Fruit fly (Drosophila melanogaster) whole organism, embryonic: ENCODE results near the gene CG34331.

ENCODE experiments used
- Abd-B ChIP-seq: fragments of 200-800 bp; sonication (Bioruptor generic); optimal IDR thresholded peaks from 2 replicates; lab custom pipeline; 2018; ENCODE audit warnings: missing biosample characterization, mild to moderate bottlenecking, missing genetic modification characterization, moderate library complexity
- Awh ChIP-seq: fragments of 200-800 bp; sonication (Bioruptor generic); IDR thresholded peaks from 2 replicates; pipeline ENCODE4, ENCODE4 v1.3.6; 2022; ENCODE audit warnings: missing biosample characterization, missing genetic modification characterization
- CG10147 ChIP-seq: fragments of 200-800 bp; sonication (Bioruptor generic); optimal IDR thresholded peaks from 2 replicates; lab custom pipeline; 2019; ENCODE audit warnings: missing biosample characterization, mild to moderate bottlenecking, missing genetic modification characterization, moderate library complexity
- CG10431 ChIP-seq: fragments of 200-800 bp; sonication (Bioruptor generic); optimal IDR thresholded peaks from 3 replicates; lab custom pipeline; 2018; ENCODE audit warnings: missing biosample characterization, mild to moderate bottlenecking, missing genetic modification characterization
- CG10959 ChIP-seq: fragments of 200-800 bp; sonication (Bioruptor generic); IDR thresholded peaks from 2 replicates; pipeline ENCODE4 v1.3.6; 2022; ENCODE audit warnings: missing biosample characterization, missing genetic modification characterization
- CG10979 ChIP-seq: fragments of 200-800 bp; sonication (Bioruptor generic); optimal IDR thresholded peaks from 2 replicates; lab custom pipeline; 2018; ENCODE audit warnings: missing biosample characterization, mild to moderate bottlenecking, missing genetic modification characterization, moderate library complexity
- CG11723 ChIP-seq: fragments of 200-800 bp; sonication (Bioruptor generic); optimal IDR thresholded peaks from 2 replicates; lab custom pipeline; 2017; ENCODE audit warnings: missing biosample characterization, mild to moderate bottlenecking, missing genetic modification characterization
- CG12104 ChIP-seq: fragments of 200-800 bp; sonication (Bioruptor generic); optimal IDR thresholded peaks from 3 replicates; lab custom pipeline; 2016; ENCODE audit warnings: missing biosample characterization, missing genetic modification characterization
- CG12236 ChIP-seq: fragments of 200-800 bp; sonication (Bioruptor generic); optimal IDR thresholded peaks from 2 replicates; lab custom pipeline; 2016; ENCODE audit warnings: missing biosample characterization, missing genetic modification characterization
- CG12391 ChIP-seq: fragments of 200-800 bp; sonication (Bioruptor generic); optimal IDR thresholded peaks from 3 replicates; lab custom pipeline; 2018; ENCODE audit warnings: missing biosample characterization, mild to moderate bottlenecking, missing genetic modification characterization, moderate library complexity
- CG13296 ChIP-seq: fragments of 200-800 bp; sonication (Bioruptor generic); optimal IDR thresholded peaks from 3 replicates; lab custom pipeline; 2018; ENCODE audit warnings: missing biosample characterization, mild to moderate bottlenecking, missing genetic modification characterization
- CG13894 ChIP-seq: fragments of 200-800 bp; sonication (Bioruptor generic); optimal IDR thresholded peaks from 3 replicates; lab custom pipeline; 2018; ENCODE audit warnings: missing biosample characterization, mild to moderate bottlenecking, missing genetic modification characterization, moderate library complexity
- CG14050 ChIP-seq: fragments of 200-800 bp; sonication (Bioruptor generic); IDR thresholded peaks from 3 replicates; pipeline ENCODE4 v1.3.6; 2022; ENCODE audit warnings: missing biosample characterization, missing genetic modification characterization
- CG17829 ChIP-seq: fragments of 200-800 bp; optimal IDR thresholded peaks from 2 replicates; lab custom pipeline; 2019; ENCODE audit warnings: missing biosample characterization, mild to moderate bottlenecking, missing genetic modification characterization, moderate library complexity
- CG18619 ChIP-seq: fragments of 200-800 bp; sonication (Bioruptor generic); optimal IDR thresholded peaks from 3 replicates; lab custom pipeline; 2017; ENCODE audit warnings: missing biosample characterization, mild to moderate bottlenecking, missing genetic modification characterization
- CG31441 ChIP-seq: fragments of 200-800 bp; sonication (Bioruptor generic); IDR thresholded peaks from 2 replicates; pipeline ENCODE4 v1.3.6; 2022; ENCODE audit warnings: missing biosample characterization, missing genetic modification characterization
- CG3281 ChIP-seq: fragments of 200-800 bp; sonication (Bioruptor generic); optimal IDR thresholded peaks from 3 replicates; lab custom pipeline; 2017; ENCODE audit warnings: missing biosample characterization, mild to moderate bottlenecking, missing genetic modification characterization
- CG3838 ChIP-seq: fragments of 200-800 bp; sonication (Bioruptor generic); optimal IDR thresholded peaks from 3 replicates; lab custom pipeline; 2016; ENCODE audit warnings: missing biosample characterization, missing genetic modification characterization
- CG3847 ChIP-seq: fragments of 200-800 bp; sonication (Bioruptor generic); IDR thresholded peaks from 2 replicates; pipeline ENCODE4 v1.3.6; 2022; ENCODE audit warnings: missing biosample characterization, missing genetic modification characterization
- CG4282 ChIP-seq: fragments of 200-800 bp; sonication (Bioruptor generic); optimal IDR thresholded peaks from 2 replicates; lab custom pipeline; 2016; ENCODE audit warnings: missing biosample characterization, missing genetic modification characterization
- CG43689 ChIP-seq: fragments of 200-800 bp; sonication (Bioruptor generic); IDR thresholded peaks from 2 replicates; pipeline ENCODE4 v1.3.6; 2022; ENCODE audit warnings: missing biosample characterization, missing genetic modification characterization
- ERR ChIP-seq: fragments of 200-800 bp; sonication (Bioruptor generic); optimal IDR thresholded peaks from 2 replicates; lab custom pipeline; 2016; ENCODE audit warnings: missing biosample characterization, missing genetic modification characterization
- Elba2 ChIP-seq: fragments of 200-800 bp; sonication (Bioruptor generic); optimal IDR thresholded peaks from 3 replicates; lab custom pipeline; 2016; ENCODE audit warnings: missing biosample characterization, missing genetic modification characterization
- Kr ChIP-seq: fragments of 200-800 bp; sonication (Bioruptor generic); optimal IDR thresholded peaks from 2 replicates; lab custom pipeline; 2017; ENCODE audit warnings: missing biosample characterization, mild to moderate bottlenecking, missing genetic modification characterization
- Mrtf ChIP-seq: fragments of 200-800 bp; sonication (Bioruptor generic); IDR thresholded peaks from 3 replicates; pipeline ENCODE4 v1.3.6; 2022; ENCODE audit warnings: missing biosample characterization, missing genetic modification characterization
- Nf-YA ChIP-seq: fragments of 200-800 bp; sonication (Bioruptor generic); IDR thresholded peaks from 2 replicates; pipeline ENCODE4 v1.3.6; 2022; ENCODE audit warnings: missing biosample characterization, missing genetic modification characterization
- Ravus ChIP-seq: fragments of 200-800 bp; sonication (Bioruptor generic); IDR thresholded peaks from 2 replicates; pipeline ENCODE4 v1.3.6; 2022; ENCODE audit warnings: missing biosample characterization, missing genetic modification characterization
- Rfx ChIP-seq: fragments of 200-800 bp; sonication (Bioruptor generic); IDR thresholded peaks from 2 replicates; pipeline ENCODE4 v1.3.6; 2022; ENCODE audit warnings: missing biosample characterization, missing genetic modification characterization
- Six4 ChIP-seq: fragments of 200-800 bp; sonication (Bioruptor generic); optimal IDR thresholded peaks from 2 replicates; lab custom pipeline; 2016; ENCODE audit warnings: missing biosample characterization, missing genetic modification characterization
- Ssrp ChIP-seq: fragments of 200-800 bp; sonication (Bioruptor generic); optimal IDR thresholded peaks from 2 replicates; lab custom pipeline; 2018; ENCODE audit warnings: missing biosample characterization, mild to moderate bottlenecking, missing genetic modification characterization, moderate library complexity
- YL-1 ChIP-seq: fragments of 200-800 bp; sonication (Bioruptor generic); optimal IDR thresholded peaks from 3 replicates; lab custom pipeline; 2017; ENCODE audit warnings: missing biosample characterization, mild to moderate bottlenecking, missing genetic modification characterization
- amos ChIP-seq: fragments of 200-800 bp; sonication (Bioruptor generic); IDR thresholded peaks from 2 replicates; pipeline ENCODE4 v1.3.6; 2022; ENCODE audit warnings: missing biosample characterization, missing genetic modification characterization; ENCODE audit not compliant: partially characterized antibody
- ash1 ChIP-seq: fragments of 200-800 bp; sonication (Bioruptor generic); optimal IDR thresholded peaks from 2 replicates; lab custom pipeline; 2018; ENCODE audit warnings: missing biosample characterization, mild to moderate bottlenecking, missing genetic modification characterization
- az2 ChIP-seq: fragments of 200-800 bp; sonication (Bioruptor generic); optimal IDR thresholded peaks from 3 replicates; lab custom pipeline; 2016; ENCODE audit warnings: missing biosample characterization, missing genetic modification characterization
- bowl ChIP-seq: fragments of 200-800 bp; sonication (Bioruptor generic); IDR thresholded peaks from 2 replicates; pipeline ENCODE4 v1.3.6; 2022; ENCODE audit warnings: missing biosample characterization, missing genetic modification characterization
- croc ChIP-seq: fragments of 200-800 bp; sonication (Bioruptor generic); conservative IDR thresholded peaks from 3 replicates; pipeline ENCODE4 v1.3.6; 2022; ENCODE audit warnings: missing biosample characterization, missing genetic modification characterization
- eve ChIP-seq, 2 experiments: fragments of >200 bp; optimal IDR thresholded peaks; 2 replicates each; lab custom pipeline; 2017; ENCODE audit warnings: missing biosample characterization in 2 of 2, missing genetic modification characterization in 2 of 2
- fd102C ChIP-seq: fragments of 200-800 bp; sonication (Bioruptor generic); optimal IDR thresholded peaks from 2 replicates; lab custom pipeline; 2018; ENCODE audit warnings: missing biosample characterization, mild to moderate bottlenecking, missing genetic modification characterization, moderate library complexity
- fd3F ChIP-seq: fragments of 200-800 bp; sonication (Bioruptor generic); optimal IDR thresholded peaks from 2 replicates; lab custom pipeline; 2018; ENCODE audit warnings: missing biosample characterization, mild to moderate bottlenecking, missing genetic modification characterization, moderate library complexity
- fd96Cb ChIP-seq: fragments of 200-800 bp; sonication (Bioruptor generic); optimal IDR thresholded peaks from 2 replicates; lab custom pipeline; 2018; ENCODE audit warnings: missing biosample characterization, mild to moderate bottlenecking, missing genetic modification characterization, moderate library complexity
- gem ChIP-seq: fragments of 200-800 bp; sonication (Bioruptor generic); optimal IDR thresholded peaks from 2 replicates; lab custom pipeline; 2019; ENCODE audit warnings: missing biosample characterization, mild to moderate bottlenecking, missing genetic modification characterization, moderate library complexity
- hb ChIP-seq: fragments of 200-800 bp; sonication (Bioruptor generic); IDR thresholded peaks from 3 replicates; pipeline ENCODE4 v1.3.6; 2022; ENCODE audit warnings: missing biosample characterization, missing genetic modification characterization; ENCODE audit not compliant: partially characterized antibody
- mam ChIP-seq: fragments of 200-800 bp; sonication (Bioruptor generic); optimal IDR thresholded peaks from 3 replicates; lab custom pipeline; 2016; ENCODE audit warnings: missing biosample characterization, missing genetic modification characterization
- schlank ChIP-seq: fragments of 200-800 bp; sonication (Bioruptor generic); optimal IDR thresholded peaks from 2 replicates; lab custom pipeline; 2018; ENCODE audit warnings: missing biosample characterization, mild to moderate bottlenecking, missing genetic modification characterization
- sens ChIP-seq: fragments of 200-800 bp; sonication (Bioruptor generic); peaks from one replicate; lab custom pipeline; 2016; ENCODE audit warnings: missing biosample characterization, missing genetic modification characterization
- shn ChIP-seq: fragments of 200-800 bp; sonication (Bioruptor generic); optimal IDR thresholded peaks from 3 replicates; lab custom pipeline; 2016; ENCODE audit warnings: missing biosample characterization, missing genetic modification characterization
- sisA ChIP-seq: fragments of 200-800 bp; sonication (Bioruptor generic); IDR thresholded peaks from 2 replicates; pipeline ENCODE4 v1.3.6; 2022; ENCODE audit warnings: missing biosample characterization, missing genetic modification characterization
- tio ChIP-seq: fragments of 200-800 bp; sonication (Bioruptor generic); optimal IDR thresholded peaks from 2 replicates; lab custom pipeline; 2017; ENCODE audit warnings: missing biosample characterization, missing genetic modification characterization, inconsistent platforms
- tna ChIP-seq: fragments of 200-800 bp; sonication (Bioruptor generic); IDR thresholded peaks from 2 replicates; pipeline ENCODE4 v1.3.6; 2022; ENCODE audit warnings: missing biosample characterization, missing genetic modification characterization; ENCODE audit not compliant: partially characterized antibody
- tx ChIP-seq: fragments of 200-800 bp; sonication (Bioruptor generic); optimal IDR thresholded peaks from 2 replicates; lab custom pipeline; 2016; ENCODE audit warnings: missing biosample characterization, missing genetic modification characterization
- z ChIP-seq: fragments of 200-800 bp; sonication (Bioruptor generic); IDR thresholded peaks from 3 replicates; pipeline ENCODE4 v1.3.6; 2022; ENCODE audit warnings: missing biosample characterization, missing genetic modification characterization

The CG34331 gene

dm6 chrX:20173464-20173995 lies 51.3 kb downstream of the CG34331 start, which contains the start of gene AnxB10 (continued):
- TF ChIP-seq shn (GFP tag; lab: Kevin White, UChicago) (no peak), fd3F (no peak), tna (GFP tag; lab: Robert Waterston, UW) (no peak), Rfx (GFP tag; lab: Robert Waterston, UW) (peak; percentile 56), hb (GFP tag; lab: Robert Waterston, UW) (no peak), gem (tag; lab: Kevin White, UChicago) (peak; percentile 74), CG12236 (no peak), Elba2 (GFP tag; lab: Kevin White, UChicago) (no peak), amos (GFP tag; lab: Robert Waterston, UW) (no peak), CG3838 (GFP tag; lab: Kevin White, UChicago) (no peak), Mrtf (peak; percentile 47; the same call in 1 of the 3 replicates), CG10959 (GFP tag; lab: Robert Waterston, UW) (no peak), Awh (GFP tag; lab: Robert Waterston, UW) (no peak), CG18619 (GFP tag; lab: Kevin White, UChicago) (no peak), Kr (no peak), CG10979 (tag; lab: Kevin White, UChicago) (peak; percentile 61), Abd-B (GFP tag; lab: Kevin White, UChicago) (peak; percentile 41), sisA (GFP tag; lab: Robert Waterston, UW) (peak; percentile 43; the same call in 1 of the 2 replicates), fd96Cb (tag; lab: Kevin White, UChicago) (peak; percentile 67), CG17829 (tag; lab: Kevin White, UChicago) (peak; percentile 58), z (GFP tag; lab: Robert Waterston, UW) (no peak), Nf-YA (no peak), az2 (GFP tag; lab: Kevin White, UChicago) (peak; percentile 59), CG3847 (GFP tag; lab: Robert Waterston, UW) (no peak), Ravus (peak; percentile 28), CG13296 (GFP tag; lab: Kevin White, UChicago) (peak; percentile 74), CG31441 (GFP tag; lab: Robert Waterston, UW) (peak; percentile 64), fd102C (GFP tag; lab: Kevin White, UChicago) (no peak), sens (GFP tag; lab: Kevin White, UChicago) (peak; percentile 93), tio (no peak), CG12104 (GFP tag; lab: Kevin White, UChicago) (peak; percentile 42), CG10147 (peak; percentile 74), CG14050 (GFP tag; lab: Robert Waterston, UW) (no peak), CG3281 (GFP tag; lab: Kevin White, UChicago) (peak; percentile 75), tx (GFP tag; lab: Kevin White, UChicago) (no peak), CG43689 (GFP tag; lab: Robert Waterston, UW) (0 out of 2 replicates have a peak, but pooled peaks have one; percentile 24), mam (peak; percentile 56), CG13894 (tag; lab: Kevin White, UChicago) (peak; percentile 6), YL-1 (GFP tag; lab: Kevin White, UChicago) (no peak), eve (GFP tag; optimal IDR thresholded peaks at IDR 0.05; lab: Kevin White, UChicago) (no peak), ash1 (GFP tag; lab: Kevin White, UChicago) (no peak), CG4282 (GFP tag; lab: Kevin White, UChicago) (no peak), ERR (GFP tag; lab: Kevin White, UChicago) (no peak), bowl (GFP tag; lab: Robert Waterston, UW) (peak; percentile 61; the same call in 1 of the 2 replicates), Ssrp (tag; lab: Kevin White, UChicago) (peak; percentile 31), croc (GFP tag; lab: Robert Waterston, UW) (peak; percentile 26; the same call in 1 of the 3 replicates), schlank (tag; lab: Kevin White, UChicago) (no peak), CG11723 (GFP tag; lab: Kevin White, UChicago) (peak; percentile 26), CG10431 (GFP tag; lab: Kevin White, UChicago) (no peak), CG12391 (tag; lab: Kevin White, UChicago) (peak; percentile 46), Six4 (GFP tag; lab: Kevin White, UChicago) (peak; percentile 61)
